Fruit fly (Drosophila melanogaster) S2 (cell line): ENCODE data around the gene CG12099.

Source experiments
- CG8478 ChIP-seq: fragments of >200 bp; optimal IDR thresholded peaks from 2 replicates; lab custom pipeline; 2018
- CTCF ChIP-seq, 2 experiments: fragments of >200 bp; optimal IDR thresholded peaks; 2 replicates each; lab custom pipeline; 2018

Gene CG12099

dm6 chr3L:1548345-1548970 lies 9.8 kb downstream of the CG12099 start:
- TF ChIP-seq CG8478, result no peak
- TF ChIP-seq CTCF (optimal IDR thresholded peaks at IDR 0.05; lab: Kevin White, UChicago), result no peak

- TF ChIP-seq CG8478, result no peak
- no peak for TF ChIP-seq CTCF (optimal IDR thresholded peaks at IDR 0.05; lab: Kevin White, UChicago)
Observed at dm6 chr3L:1547117-1547507, 11.2 kb downstream of the CG12099 start.

dm6 chr3L:1546349-1547116 lies 11.8 kb downstream of the CG12099 start:
- TF ChIP-seq CTCF (optimal IDR thresholded peaks at IDR 0.05; lab: Kevin White, UChicago), result no peak
- no peak for TF ChIP-seq CG8478

- TF ChIP-seq CG8478 (no peak), CTCF (optimal IDR thresholded peaks at IDR 0.05; lab: Kevin White, UChicago) (peak in 1 of 2 experiments; percentile 35)
Observed at dm6 chr3L:1545693-1546329, 12.5 kb downstream of the CG12099 start, which contains the start of the genes CG32313 and Pcyt1. CG32313 (minus strand) TSS chr3L:1545743. Pcyt1 (plus strand) TSS chr3L:1546092.

- TF ChIP-seq CTCF (optimal IDR thresholded peaks at IDR 0.05; lab: Kevin White, UChicago) (no peak), CG8478 (no peak)
Observed at dm6 chr3L:1538314-1538854, 19.9 kb downstream of the CG12099 start.

dm6 chr3L:1537353-1537752 lies 20.9 kb downstream of the CG12099 start:
- TF ChIP-seq CG8478, result no peak
- TF ChIP-seq CTCF (optimal IDR thresholded peaks at IDR 0.05; lab: Kevin White, UChicago), result no peak

- TF ChIP-seq CG8478, result no peak
- no peak for TF ChIP-seq CTCF (optimal IDR thresholded peaks at IDR 0.05; lab: Kevin White, UChicago)
Observed at dm6 chr3L:1536487-1537337, 21.6 kb downstream of the CG12099 start, which contains the start of the genes CG12091 and pns. CG12091 (minus strand) TSS chr3L:1536835. pns (plus strand) TSS chr3L:1537137.

dm6 chr3L:1533699-1534431 lies 24.4 kb downstream of the CG12099 start, which contains the start of gene Iml1:
Iml1 (minus strand) TSS chr3L:1534034.
- TF ChIP-seq CTCF (optimal IDR thresholded peaks at IDR 0.05; lab: Kevin White, UChicago), result no peak
- TF ChIP-seq CG8478, result no peak

dm6 chr3L:1531159-1531558 lies 27.1 kb downstream of the CG12099 start, which contains the start of gene Ir62a:
Ir62a (minus strand) TSS chr3L:1531259.
- TF ChIP-seq CTCF (optimal IDR thresholded peaks at IDR 0.05; lab: Kevin White, UChicago) (no peak), CG8478 (no peak)

- TF ChIP-seq CG8478 (no peak), CTCF (optimal IDR thresholded peaks at IDR 0.05; lab: Kevin White, UChicago) (no peak)
Observed at dm6 chr3L:1518715-1519603, 39.3 kb downstream of the CG12099 start.

dm6 chr3L:1517274-1518047 lies 40.8 kb downstream of the CG12099 start:
- TF ChIP-seq CG8478 (no peak), CTCF (optimal IDR thresholded peaks at IDR 0.05; lab: Kevin White, UChicago) (peak in 1 of 2 experiments; percentile 12)

- TF ChIP-seq CG8478 (no peak), CTCF (optimal IDR thresholded peaks at IDR 0.05; lab: Kevin White, UChicago) (no peak)
Observed at dm6 chr3L:1516631-1517273, 41.5 kb downstream of the CG12099 start, which contains the start of gene cue. cue (minus strand) TSS chr3L:1517271.
